Fruit fly (Drosophila melanogaster): Measurements from ENCODE around the gene vkg.

The vkg gene

dm6 chr2L:4965420-4965819 lies 62.6 kb downstream of the vkg start, which contains the start of gene CG34125:
Gene CG34125, plus strand, starts transcription at chr2L:4965673.
- TF ChIP-seq CrebA (GFP tag; optimal IDR thresholded peaks at IDR 0.05; ENCODE audit: borderline replicate concordance): no peak
- no peak for TF ChIP-seq Hr78 (GFP tag; optimal IDR thresholded peaks at IDR 0.05)
- no peak for TF ChIP-seq Abd-B (GFP tag; optimal IDR thresholded peaks at IDR 0.05)
- TF ChIP-seq HLH106 (tag; optimal IDR thresholded peaks at IDR 0.05): peak; percentile 53
- TF ChIP-seq usp (GFP tag; optimal IDR thresholded peaks at IDR 0.05): no peak
- no peak for TF ChIP-seq br (GFP tag; optimal IDR thresholded peaks at IDR 0.05)
- TF ChIP-seq psq (GFP tag; optimal IDR thresholded peaks at IDR 0.05): no peak
- no peak for TF ChIP-seq fru (GFP tag; optimal IDR thresholded peaks at IDR 0.05)
- TF ChIP-seq Vsx2 (GFP tag; optimal IDR thresholded peaks at IDR 0.05; ENCODE audit: partially characterized antibody): no peak
- TF ChIP-seq woc (GFP tag; optimal IDR thresholded peaks at IDR 0.05): no peak
- no peak for TF ChIP-seq jim (GFP tag; optimal IDR thresholded peaks at IDR 0.05)
- no peak for TF ChIP-seq tai (GFP tag; optimal IDR thresholded peaks at IDR 0.05)
- TF ChIP-seq ey (GFP tag; optimal IDR thresholded peaks at IDR 0.05): no peak
- no peak for TF ChIP-seq Mio (GFP tag; optimal IDR thresholded peaks at IDR 0.05)
- TF ChIP-seq pan (optimal IDR thresholded peaks at IDR 0.05): no peak
- TF ChIP-seq N (GFP tag; optimal IDR thresholded peaks at IDR 0.05): no peak
- no peak for TF ChIP-seq rgr (GFP tag; optimal IDR thresholded peaks at IDR 0.05)
- no peak for TF ChIP-seq Rel (GFP tag; optimal IDR thresholded peaks at IDR 0.05)
- TF ChIP-seq Rel (tag; optimal IDR thresholded peaks at IDR 0.05): no peak
- no peak for TF ChIP-seq dsf (GFP tag; optimal IDR thresholded peaks at IDR 0.05; ENCODE audit: borderline replicate concordance)
- peak; percentile 24 for TF ChIP-seq OdsH (GFP tag; optimal IDR thresholded peaks at IDR 0.05)
- no peak for TF ChIP-seq brk (GFP tag; optimal IDR thresholded peaks at IDR 0.05)
- no peak for TF ChIP-seq Sp1 (GFP tag; optimal IDR thresholded peaks at IDR 0.05)
- no peak for TF ChIP-seq Hnf4 (GFP tag; optimal IDR thresholded peaks at IDR 0.05)
- TF ChIP-seq sage (GFP tag; optimal IDR thresholded peaks at IDR 0.05): no peak
- no peak for TF ChIP-seq CG32264 (GFP tag; optimal IDR thresholded peaks at IDR 0.05)
- TF ChIP-seq lola (GFP tag; optimal IDR thresholded peaks at IDR 0.05): no peak
- TF ChIP-seq dl (GFP tag; optimal IDR thresholded peaks at IDR 0.05; ENCODE audit: insufficient read depth in 1 of 2, partially characterized antibody in 2 of 2): no peak
- TF ChIP-seq h (GFP tag; optimal IDR thresholded peaks at IDR 0.05): no peak
- TF ChIP-seq dmrt93B (GFP tag; optimal IDR thresholded peaks at IDR 0.05): no peak
- peak; percentile 88 for TF ChIP-seq Myc (optimal IDR thresholded peaks at IDR 0.05)
- TF ChIP-seq Dif (GFP tag; optimal IDR thresholded peaks at IDR 0.05; ENCODE audit: partially characterized antibody): no peak
- TF ChIP-seq Jra (GFP tag; optimal IDR thresholded peaks at IDR 0.05): no peak
- no peak for TF ChIP-seq GATAd (GFP tag; optimal IDR thresholded peaks at IDR 0.05)
- no peak for TF ChIP-seq Hr83 (GFP tag; optimal IDR thresholded peaks at IDR 0.05; ENCODE audit: poor library complexity, severe bottlenecking)
- TF ChIP-seq CG9705 (GFP tag; optimal IDR thresholded peaks at IDR 0.05): peak; percentile 24
- no peak for TF ChIP-seq sv (GFP tag; optimal IDR thresholded peaks at IDR 0.05)

Measured in whole organism, wandering third instar larva.